Fruit fly (Drosophila melanogaster): ENCODE data around the gene CG13950.

Gene CG13950

DNA sequence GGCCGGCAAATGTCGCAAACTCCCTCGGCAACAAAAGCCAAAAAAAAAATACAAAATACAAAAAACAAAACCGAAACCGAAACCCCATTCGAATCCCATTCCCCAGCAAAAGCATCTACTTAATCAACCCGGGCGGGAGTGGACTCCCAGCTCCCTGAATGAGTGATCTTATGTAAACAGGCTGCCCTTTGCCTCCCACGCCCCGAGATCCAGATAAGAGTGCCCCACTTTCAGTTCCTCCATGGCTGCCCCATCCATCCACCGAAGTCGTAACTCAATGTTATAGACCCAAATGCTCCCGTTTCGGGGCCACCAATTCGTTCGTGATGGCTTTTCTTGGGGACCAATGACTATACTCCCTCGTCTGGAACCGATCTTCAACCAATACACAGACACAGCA is 32.9 kb upstream of the CG13950 start:
- no peak for TF ChIP-seq usp (GFP tag; optimal IDR thresholded peaks at IDR 0.05)
- no peak for TF ChIP-seq Dll (optimal IDR thresholded peaks at IDR 0.05)
- no peak for TF ChIP-seq pan (optimal IDR thresholded peaks at IDR 0.05)
- no peak for TF ChIP-seq CG8478 (optimal IDR thresholded peaks at IDR 0.05)
- TF ChIP-seq EcR (GFP tag; optimal IDR thresholded peaks at IDR 0.05): no peak
- no peak for TF ChIP-seq psq (optimal IDR thresholded peaks at IDR 0.05)

dm6 chr2L:827516-828362 is 32.3 kb upstream of the CG13950 start:
- TF ChIP-seq Dll (optimal IDR thresholded peaks at IDR 0.05) (no peak), psq (optimal IDR thresholded peaks at IDR 0.05) (no peak), usp (GFP tag; optimal IDR thresholded peaks at IDR 0.05) (no peak), CG8478 (optimal IDR thresholded peaks at IDR 0.05) (no peak), pan (optimal IDR thresholded peaks at IDR 0.05) (no peak), EcR (GFP tag; optimal IDR thresholded peaks at IDR 0.05) (no peak)

- TF ChIP-seq psq (optimal IDR thresholded peaks at IDR 0.05): no peak
- TF ChIP-seq usp (GFP tag; optimal IDR thresholded peaks at IDR 0.05): no peak
- peak; percentile 56 for TF ChIP-seq pan (optimal IDR thresholded peaks at IDR 0.05)
Observed at dm6 chr2L:837989-838388, 22.0 kb upstream of the CG13950 start.

DNA sequence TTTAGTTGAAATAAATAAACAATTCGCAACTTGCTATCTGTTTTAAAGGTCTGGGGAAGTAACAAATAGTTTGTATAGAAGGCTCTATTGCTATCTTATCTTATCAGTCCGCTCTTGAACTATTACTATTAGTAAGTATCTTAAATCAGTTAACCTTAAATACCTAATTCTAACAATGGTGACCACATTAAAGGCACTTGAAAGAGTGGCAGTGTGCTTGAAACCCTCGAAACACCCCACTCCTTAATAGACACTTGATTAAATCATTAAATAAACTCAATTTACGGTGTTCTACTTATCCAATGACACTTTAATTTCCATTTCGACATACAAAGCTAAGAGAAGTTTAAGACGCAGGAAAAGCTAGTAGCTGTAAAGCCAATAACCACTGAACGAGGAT is 21.2 kb upstream of the CG13950 start:
- TF ChIP-seq CG8478 (optimal IDR thresholded peaks at IDR 0.05) (no peak), psq (optimal IDR thresholded peaks at IDR 0.05) (no peak), pan (optimal IDR thresholded peaks at IDR 0.05) (no peak), EcR (GFP tag; optimal IDR thresholded peaks at IDR 0.05) (no peak), usp (GFP tag; optimal IDR thresholded peaks at IDR 0.05) (no peak), Dll (optimal IDR thresholded peaks at IDR 0.05) (no peak)

DNA sequence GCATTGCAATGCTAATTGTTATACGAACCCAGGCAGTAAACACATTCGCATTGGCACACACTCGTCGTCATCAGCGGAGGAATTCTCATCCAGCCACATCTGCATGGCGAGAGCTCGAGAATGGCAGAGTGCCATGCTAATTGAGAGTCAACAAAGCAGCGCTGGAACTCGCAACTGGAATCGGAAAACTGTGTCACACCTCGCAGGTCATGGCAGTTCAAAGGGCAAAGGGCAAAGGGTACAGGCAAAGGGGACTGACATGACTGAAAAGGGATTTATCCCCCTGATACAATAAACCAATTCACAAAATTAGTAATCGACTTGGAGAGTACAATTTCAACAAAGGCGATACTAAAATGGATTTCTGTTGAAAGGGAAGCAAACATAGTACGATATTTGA is 20.0 kb upstream of the CG13950 start:
- no peak for TF ChIP-seq Dll (optimal IDR thresholded peaks at IDR 0.05)
- TF ChIP-seq psq (optimal IDR thresholded peaks at IDR 0.05): no peak
- TF ChIP-seq EcR (GFP tag; optimal IDR thresholded peaks at IDR 0.05): peak in 1 of 2 experiments; percentile 19
- no peak for TF ChIP-seq CG8478 (optimal IDR thresholded peaks at IDR 0.05)
- TF ChIP-seq usp (GFP tag; optimal IDR thresholded peaks at IDR 0.05): no peak
- no peak for TF ChIP-seq pan (optimal IDR thresholded peaks at IDR 0.05)

- no peak for TF ChIP-seq usp (GFP tag; optimal IDR thresholded peaks at IDR 0.05)
- TF ChIP-seq CG8478 (optimal IDR thresholded peaks at IDR 0.05): no peak
- TF ChIP-seq psq (optimal IDR thresholded peaks at IDR 0.05): no peak
- TF ChIP-seq pan (optimal IDR thresholded peaks at IDR 0.05): no peak
- TF ChIP-seq Dll (optimal IDR thresholded peaks at IDR 0.05): no peak
- no peak for TF ChIP-seq EcR (GFP tag; optimal IDR thresholded peaks at IDR 0.05)
Observed at dm6 chr2L:840716-841115, 19.3 kb upstream of the CG13950 start.

- TF ChIP-seq usp (GFP tag; optimal IDR thresholded peaks at IDR 0.05) (no peak), pan (optimal IDR thresholded peaks at IDR 0.05) (no peak), Dll (optimal IDR thresholded peaks at IDR 0.05) (no peak), CG8478 (optimal IDR thresholded peaks at IDR 0.05) (no peak), EcR (GFP tag; optimal IDR thresholded peaks at IDR 0.05) (no peak), psq (optimal IDR thresholded peaks at IDR 0.05) (no peak)
Observed at dm6 chr2L:841708-842107, 18.3 kb upstream of the CG13950 start.

DNA sequence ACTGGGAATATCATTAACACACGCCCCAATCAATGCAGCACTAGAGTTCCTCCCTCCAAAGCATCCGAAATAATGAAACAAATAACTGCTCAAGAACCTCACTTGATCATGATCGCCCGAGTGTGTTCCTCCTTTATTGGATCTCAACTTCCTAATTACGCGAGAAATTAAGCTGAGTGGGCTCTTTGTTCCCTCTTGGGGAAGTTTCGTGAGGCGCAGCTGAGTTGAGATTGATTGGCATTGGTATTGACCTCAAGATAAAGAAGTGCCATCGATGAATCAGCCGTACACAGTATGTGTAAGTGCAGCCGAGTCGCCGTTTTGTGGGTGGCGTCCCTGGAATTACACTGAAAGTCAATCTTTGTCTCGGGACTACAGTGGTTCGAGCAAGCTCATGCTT is 17.1 kb upstream of the CG13950 start:
- no peak for TF ChIP-seq Dll (optimal IDR thresholded peaks at IDR 0.05)

dm6 chr2L:843301-843700 is 16.7 kb upstream of the CG13950 start:
- TF ChIP-seq pan (optimal IDR thresholded peaks at IDR 0.05) (peak; percentile 41), usp (GFP tag; optimal IDR thresholded peaks at IDR 0.05) (no peak)

- TF ChIP-seq pan (optimal IDR thresholded peaks at IDR 0.05) (no peak), EcR (GFP tag; optimal IDR thresholded peaks at IDR 0.05) (no peak), CG8478 (optimal IDR thresholded peaks at IDR 0.05) (no peak), Dll (optimal IDR thresholded peaks at IDR 0.05) (no peak), psq (optimal IDR thresholded peaks at IDR 0.05) (no peak), usp (GFP tag; optimal IDR thresholded peaks at IDR 0.05) (no peak)
Observed at dm6 chr2L:843850-844791, 15.9 kb upstream of the CG13950 start.

- no peak for TF ChIP-seq usp (GFP tag; optimal IDR thresholded peaks at IDR 0.05)
Observed at dm6 chr2L:845341-846004, 14.5 kb upstream of the CG13950 start.

DNA sequence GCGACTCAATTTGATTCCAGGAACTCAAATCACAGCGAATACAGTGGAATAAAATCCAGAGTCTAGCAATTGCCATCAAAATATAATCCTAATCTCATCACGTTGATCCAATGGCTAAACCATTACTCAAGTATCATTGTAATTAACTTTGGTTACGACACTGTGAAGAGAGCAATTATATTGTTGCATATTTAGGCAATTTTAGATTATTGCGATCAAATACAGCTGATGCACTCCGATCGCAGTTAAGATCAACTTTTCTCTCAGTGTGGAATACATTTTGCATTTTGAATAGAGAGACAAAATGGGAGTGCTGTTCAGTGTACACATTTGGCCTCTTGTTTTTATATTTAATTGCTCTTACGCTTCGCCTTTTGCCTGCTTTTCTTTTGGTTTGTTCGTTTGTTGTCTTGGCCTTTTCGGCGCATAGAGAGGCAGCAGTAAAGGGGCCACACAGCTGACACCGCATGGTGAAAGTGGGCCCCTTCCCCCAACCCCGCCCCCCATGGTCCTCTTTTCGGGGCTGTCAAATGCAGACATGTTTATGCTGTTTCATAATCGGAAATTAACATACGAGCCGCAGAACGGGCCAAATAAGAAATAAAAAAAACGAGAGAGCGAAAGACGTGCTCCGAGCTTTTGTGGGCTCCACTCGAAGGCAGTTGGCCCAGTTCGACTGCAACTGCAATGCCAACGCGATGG is 13.7 kb upstream of the CG13950 start:
- TF ChIP-seq Dll (optimal IDR thresholded peaks at IDR 0.05) (no peak), pan (optimal IDR thresholded peaks at IDR 0.05) (no peak), usp (GFP tag; optimal IDR thresholded peaks at IDR 0.05) (no peak), psq (optimal IDR thresholded peaks at IDR 0.05) (no peak), CG8478 (optimal IDR thresholded peaks at IDR 0.05) (no peak), EcR (GFP tag; optimal IDR thresholded peaks at IDR 0.05) (no peak)

Measured in whole organism.